Worm (Caenorhabditis elegans): ENCODE data around the gene cdf-1.
A peak's percentile ranks its signal among the peaks of the same experiment; 100 is the strongest.

The cdf-1 gene

DNA sequence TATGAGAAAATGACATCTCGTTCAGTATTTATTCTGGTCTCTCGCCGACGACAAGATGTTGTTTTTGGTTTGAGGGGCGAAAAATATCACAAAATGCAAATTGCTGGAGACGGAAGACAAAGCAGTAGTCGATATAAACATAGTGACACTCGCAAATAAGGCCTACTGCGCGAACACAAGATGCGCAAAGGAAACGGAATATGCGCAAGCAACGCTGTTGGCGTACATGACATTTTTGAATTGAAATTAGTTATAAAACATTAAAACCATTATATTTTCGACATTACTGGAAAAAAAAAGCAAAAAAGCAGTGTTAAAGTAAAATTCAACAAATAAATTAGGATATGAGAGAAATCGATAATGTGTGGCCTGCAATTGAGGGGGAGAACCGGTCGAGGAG is at the start of gene cdf-1:
Gene cdf-1, minus strand, starts transcription at position 136 of the 400 bp plus-strand sequence.
- TF ChIP-seq ceh-43 (GFP tag; optimal IDR thresholded peaks at IDR 0.05) (no peak), nhr-28 (tag; optimal IDR thresholded peaks at IDR 0.05) (no peak), pha-4 (tag; optimal IDR thresholded peaks at IDR 0.05) (no peak), blmp-1 (tag; optimal IDR thresholded peaks at IDR 0.05) (no peak), tbx-8 (GFP tag; optimal IDR thresholded peaks at IDR 0.05) (no peak), mab-5 (tag; optimal IDR thresholded peaks at IDR 0.05) (no peak), ces-1 (GFP tag; optimal IDR thresholded peaks at IDR 0.05) (peak; percentile 29), lsy-2 (tag; optimal IDR thresholded peaks at IDR 0.05) (no peak), hlh-1 (tag; optimal IDR thresholded peaks at IDR 0.05) (no peak), cnd-1 (tag; optimal IDR thresholded peaks at IDR 0.05) (no peak), zip-8 (tag; optimal IDR thresholded peaks at IDR 0.05) (no peak), mls-2 (tag; optimal IDR thresholded peaks at IDR 0.05) (no peak), snpc-4 (tag; optimal IDR thresholded peaks at IDR 0.05) (no peak), ceh-83 (GFP tag; optimal IDR thresholded peaks at IDR 0.05) (no peak), unc-120 (tag; optimal IDR thresholded peaks at IDR 0.05; ENCODE audit: poor library complexity, severe bottlenecking) (no peak), ztf-11 (tag; optimal IDR thresholded peaks at IDR 0.05) (no peak), drap-1 (GFP tag; optimal IDR thresholded peaks at IDR 0.05) (peak; percentile 23), M03D4.4 (tag; optimal IDR thresholded peaks at IDR 0.05) (no peak), nhr-12 (tag; optimal IDR thresholded peaks at IDR 0.05) (no peak), mep-1 (tag; optimal IDR thresholded peaks at IDR 0.05) (peak; percentile 22), ceh-39 (tag; optimal IDR thresholded peaks at IDR 0.05) (no peak), elt-3 (tag; optimal IDR thresholded peaks at IDR 0.05) (no peak), nhr-76 (tag; optimal IDR thresholded peaks at IDR 0.05) (no peak), unc-39 (tag; optimal IDR thresholded peaks at IDR 0.05) (no peak), flh-1 (GFP tag; optimal IDR thresholded peaks at IDR 0.05) (no peak), sptf-1 (tag; optimal IDR thresholded peaks at IDR 0.05) (peak; percentile 42)

DNA sequence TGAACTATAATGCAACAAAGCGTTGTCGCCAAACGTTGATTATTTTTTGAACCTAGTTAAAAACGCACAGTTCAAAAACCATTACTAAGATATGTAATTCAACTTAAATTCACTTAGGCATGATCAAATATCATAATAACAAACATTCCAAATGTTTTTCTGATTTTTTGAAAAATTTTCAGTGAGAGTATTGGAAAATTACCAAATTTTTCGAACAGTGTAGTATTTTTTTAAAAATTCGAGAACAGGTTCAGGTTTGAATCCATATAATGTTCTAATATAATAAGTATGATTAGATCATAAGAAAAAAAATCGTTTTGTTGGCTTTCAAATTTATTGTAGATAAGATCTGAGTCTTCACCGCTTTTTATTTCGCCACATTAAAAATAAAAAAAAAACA is 48.7 kb upstream of the cdf-1 start:
- TF ChIP-seq nhr-237 (tag; optimal IDR thresholded peaks at IDR 0.05) (no peak), sem-2 (GFP tag; optimal IDR thresholded peaks at IDR 0.05) (no peak), blmp-1 (tag; optimal IDR thresholded peaks at IDR 0.05) (no peak)

DNA sequence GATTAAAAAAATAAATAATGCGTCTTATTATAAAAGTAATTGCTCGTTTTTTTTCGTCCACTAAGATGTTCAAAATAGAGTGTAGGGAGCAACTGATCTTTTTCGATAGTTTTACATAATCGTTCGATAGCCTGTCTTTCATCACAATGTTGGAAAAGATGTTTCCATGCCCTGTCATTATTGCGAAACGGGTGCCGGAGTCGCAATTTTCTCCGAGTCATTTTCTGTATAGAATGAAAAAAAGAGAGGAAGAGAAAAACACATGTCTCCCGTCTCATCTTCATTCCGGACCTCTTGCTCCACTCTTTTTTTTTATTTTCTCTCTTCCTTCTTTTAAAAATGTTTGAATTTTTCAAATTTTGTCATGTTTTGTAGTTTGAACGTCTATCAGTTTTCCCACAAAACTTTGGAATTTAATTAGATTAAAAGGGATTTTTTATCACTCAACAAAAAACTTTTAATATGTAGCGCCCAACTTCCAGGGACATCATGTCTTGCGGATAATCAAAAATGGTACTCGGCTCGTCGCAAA is 47.9 kb upstream of the cdf-1 start, which contains the start of gene svh-2:
Gene svh-2, plus strand, starts transcription at position 482 of the 532 bp plus-strand sequence.
- TF ChIP-seq snpc-4 (tag; optimal IDR thresholded peaks at IDR 0.05), result no peak
- no peak for TF ChIP-seq sem-2 (GFP tag; optimal IDR thresholded peaks at IDR 0.05)
- no peak for TF ChIP-seq elt-1 (tag; optimal IDR thresholded peaks at IDR 0.05; ENCODE audit: borderline replicate concordance, insufficient read depth)
- TF ChIP-seq hlh-1 (tag; optimal IDR thresholded peaks at IDR 0.05), result no peak
- no peak for TF ChIP-seq lsy-2 (tag; optimal IDR thresholded peaks at IDR 0.05)
- TF ChIP-seq nhr-76 (tag; optimal IDR thresholded peaks at IDR 0.05), result no peak
- no peak for TF ChIP-seq cnd-1 (tag; optimal IDR thresholded peaks at IDR 0.05)
- no peak for TF ChIP-seq bed-3 (GFP tag; optimal IDR thresholded peaks at IDR 0.05)
- no peak for TF ChIP-seq ham-2 (GFP tag; optimal IDR thresholded peaks at IDR 0.05)
- no peak for TF ChIP-seq unc-39 (tag; optimal IDR thresholded peaks at IDR 0.05)
- TF ChIP-seq lin-13 (tag; optimal IDR thresholded peaks at IDR 0.05), result no peak
- TF ChIP-seq nhr-28 (tag; optimal IDR thresholded peaks at IDR 0.05), result no peak
- TF ChIP-seq drap-1 (GFP tag; optimal IDR thresholded peaks at IDR 0.05), result no peak
- TF ChIP-seq ceh-39 (tag; optimal IDR thresholded peaks at IDR 0.05), result no peak
- TF ChIP-seq zip-8 (tag; optimal IDR thresholded peaks at IDR 0.05), result no peak
- no peak for TF ChIP-seq nhr-237 (tag; optimal IDR thresholded peaks at IDR 0.05)
- no peak for TF ChIP-seq ces-1 (GFP tag; optimal IDR thresholded peaks at IDR 0.05)
- no peak for TF ChIP-seq mep-1 (tag; optimal IDR thresholded peaks at IDR 0.05)
- TF ChIP-seq blmp-1 (tag; optimal IDR thresholded peaks at IDR 0.05), result no peak
- TF ChIP-seq pha-4 (tag; optimal IDR thresholded peaks at IDR 0.05), result no peak

DNA sequence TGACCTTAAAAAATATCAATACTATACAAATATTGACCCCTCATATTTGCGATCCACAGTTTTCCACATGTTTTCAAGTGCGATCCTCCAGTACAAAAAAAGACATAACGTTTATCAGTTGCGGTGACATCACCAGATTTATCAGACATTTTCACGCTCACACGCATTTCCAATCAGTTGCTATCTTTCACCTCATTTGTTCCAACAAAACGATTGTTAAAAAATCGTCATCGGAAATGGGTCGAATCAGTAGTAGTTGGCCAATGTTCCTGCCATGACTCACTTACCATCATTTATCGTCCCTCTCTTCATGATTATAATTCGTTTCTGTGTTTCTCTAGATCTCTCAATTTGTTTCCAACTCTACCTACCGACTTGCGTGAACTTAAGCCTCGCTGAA is 46.7 kb upstream of the cdf-1 start:
- TF ChIP-seq unc-39 (tag; optimal IDR thresholded peaks at IDR 0.05), result no peak
- no peak for TF ChIP-seq nhr-237 (tag; optimal IDR thresholded peaks at IDR 0.05)
- TF ChIP-seq elt-3 (tag; optimal IDR thresholded peaks at IDR 0.05), result no peak
- TF ChIP-seq blmp-1 (tag; optimal IDR thresholded peaks at IDR 0.05), result no peak
- TF ChIP-seq unc-120 (tag; optimal IDR thresholded peaks at IDR 0.05; ENCODE audit: poor library complexity, severe bottlenecking), result no peak
- no peak for TF ChIP-seq nhr-28 (tag; optimal IDR thresholded peaks at IDR 0.05)
- no peak for TF ChIP-seq ces-1 (GFP tag; optimal IDR thresholded peaks at IDR 0.05)
- no peak for TF ChIP-seq tbx-8 (GFP tag; optimal IDR thresholded peaks at IDR 0.05)
- no peak for TF ChIP-seq lin-32 (GFP tag; optimal IDR thresholded peaks at IDR 0.05)
- TF ChIP-seq pha-4 (tag; optimal IDR thresholded peaks at IDR 0.05), result no peak
- no peak for TF ChIP-seq cnd-1 (tag; optimal IDR thresholded peaks at IDR 0.05)
- TF ChIP-seq unc-62 (GFP tag; optimal IDR thresholded peaks at IDR 0.05), result no peak
